Fruit fly (Drosophila melanogaster) whole organism, adult: ENCODE results near the gene Cpr65Ay.
A peak's percentile ranks its signal among the peaks of the same experiment; 100 is the strongest.

ENCODE experiments used
- CG14711 ChIP-seq: fragments of 200-800 bp; sonication (Bioruptor generic); optimal IDR thresholded peaks from 2 replicates; lab custom pipeline; 2018; ENCODE audit warnings: missing biosample characterization, mild to moderate bottlenecking, missing genetic modification characterization, moderate library complexity
- CG1620 ChIP-seq: fragments of 200-800 bp; sonication (Bioruptor generic); optimal IDR thresholded peaks from 2 replicates; lab custom pipeline; 2016; ENCODE audit warnings: missing biosample characterization, missing genetic modification characterization
- cnc ChIP-seq, 2 experiments: fragments of >200 bp; optimal IDR thresholded peaks; 2 replicates each; lab custom pipeline; 2017
- kay ChIP-seq: fragments of 200-800 bp; sonication (Bioruptor generic); peaks from one replicate; lab custom pipeline; 2016; ENCODE audit warnings: missing biosample characterization, missing genetic modification characterization, borderline replicate concordance
- pad ChIP-seq: fragments of 200-800 bp; sonication (Bioruptor generic); optimal IDR thresholded peaks from 3 replicates; lab custom pipeline; 2017; ENCODE audit warnings: missing biosample characterization, missing genetic modification characterization, mild to moderate bottlenecking, moderate library complexity, missing genetic modification reagents

DNA sequence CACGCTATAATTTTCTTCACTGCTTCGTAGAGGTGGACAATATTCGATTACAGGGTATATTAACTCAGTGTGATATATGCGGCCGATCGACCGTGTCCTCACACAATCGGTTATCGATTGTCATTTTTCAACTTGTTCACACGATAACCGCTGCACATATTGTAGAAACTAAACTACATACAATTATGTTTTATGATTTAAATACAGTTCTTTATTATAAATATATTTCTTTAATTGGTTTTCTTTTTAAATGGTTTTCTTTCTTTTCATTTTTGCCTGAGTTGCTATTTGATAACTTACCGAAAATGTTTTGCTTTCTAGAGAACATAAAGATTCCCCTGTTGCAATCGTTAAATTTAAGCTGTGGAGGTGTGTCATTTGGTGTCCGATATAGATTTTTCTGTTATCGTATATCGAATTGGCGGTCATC is 15.4 kb upstream of the Cpr65Ay start, which contains the start of the genes fmt and CG7376:
- TF ChIP-seq CG14711 (tag; lab: Kevin White, UChicago) (peak; percentile 48), CG1620 (GFP tag; lab: Kevin White, UChicago) (peak; percentile 3), cnc (optimal IDR thresholded peaks at IDR 0.05; lab: Kevin White, UChicago) (no peak), pad (GFP tag; lab: Kevin White, UChicago) (no peak), kay (GFP tag; lab: Kevin White, UChicago) (no peak)
